Worm (Caenorhabditis elegans) whole organism, mixed stage, embryonic: ENCODE results near the gene srh-170.

ENCODE experiments used
- elt-1 ChIP-seq: sonication (generic microtip); optimal IDR thresholded peaks from 2 replicates; lab custom pipeline; 2017; ENCODE audit warnings: missing genetic modification characterization, mild to moderate bottlenecking, missing compliant biosample characterization, antibody characterized with exemption, moderate library complexity, borderline replicate concordance; ENCODE audit not compliant: insufficient read depth
- elt-3 ChIP-seq: fragments of 150-350 bp; optimal IDR thresholded peaks from 2 replicates; lab custom pipeline; 2014; ENCODE audit warnings: missing biosample characterization, missing genetic modification characterization
- lin-13 ChIP-seq: fragments of 150-350 bp; optimal IDR thresholded peaks from 2 replicates; lab custom pipeline; 2014; ENCODE audit warnings: missing biosample characterization, missing genetic modification characterization
- mls-2 ChIP-seq: sonication (generic microtip); optimal IDR thresholded peaks from 2 replicates; lab custom pipeline; 2016; ENCODE audit warnings: mild to moderate bottlenecking, missing genetic modification characterization, moderate library complexity, missing compliant biosample characterization
- nhr-76 ChIP-seq: sonication (generic microtip); optimal IDR thresholded peaks from 2 replicates; lab custom pipeline; 2017; ENCODE audit warnings: missing biosample characterization, missing genetic modification characterization
- pha-4 ChIP-seq: fragments of 150-350 bp; optimal IDR thresholded peaks from 2 replicates; lab custom pipeline; 2018; ENCODE audit warnings: missing biosample characterization, missing genetic modification reagents, missing genetic modification characterization
- sem-2 ChIP-seq: fragments of 200-800 bp; sonication (Bioruptor generic); optimal IDR thresholded peaks from 2 replicates; lab custom pipeline; 2018; ENCODE audit warnings: mild to moderate bottlenecking, missing genetic modification characterization, missing compliant biosample characterization
- snpc-4 ChIP-seq: fragments of 150-350 bp; optimal IDR thresholded peaks from 2 replicates; lab custom pipeline; 2014; ENCODE audit warnings: missing biosample characterization, missing genetic modification characterization
- unc-62 ChIP-seq: fragments of 150-350 bp; optimal IDR thresholded peaks from 2 replicates; lab custom pipeline; 2014; ENCODE audit warnings: missing biosample characterization, missing genetic modification reagents, missing genetic modification characterization
- ztf-11 ChIP-seq: fragments of 150-350 bp; optimal IDR thresholded peaks from 2 replicates; lab custom pipeline; 2014; ENCODE audit warnings: missing biosample characterization, missing genetic modification characterization

DNA sequence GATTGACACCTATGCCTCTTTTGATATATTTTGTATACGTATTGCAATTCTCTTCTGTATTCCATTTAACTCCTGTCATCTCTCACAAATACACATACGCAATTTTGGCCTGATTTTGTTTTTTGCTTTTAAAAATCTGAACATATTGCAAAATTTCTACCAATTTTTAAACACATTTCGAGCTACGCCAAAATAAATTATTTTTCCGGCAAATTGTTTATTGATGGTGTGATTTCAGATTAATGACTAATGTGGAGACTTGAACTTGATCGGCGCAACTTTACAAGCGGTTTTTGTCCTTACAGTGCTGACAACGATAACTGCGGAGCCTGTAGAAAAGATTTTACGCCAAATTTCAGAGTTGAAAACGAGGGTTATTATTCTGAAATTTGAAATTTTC, 8.5 kb upstream of the srh-170 start:
- TF ChIP-seq ztf-11 (tag; lab: Kevin White, UChicago) = no peak
- no peak for TF ChIP-seq sem-2 (GFP tag; lab: Kevin White, UChicago)
- TF ChIP-seq pha-4 (tag; lab: Kevin White, UChicago) = no peak
- no peak for TF ChIP-seq mls-2 (tag; lab: Kevin White, UChicago)
- TF ChIP-seq elt-1 (tag; lab: Kevin White, UChicago) = no peak
- TF ChIP-seq unc-62 (GFP tag; lab: Kevin White, UChicago) = no peak
- no peak for TF ChIP-seq nhr-76 (tag; lab: Kevin White, UChicago)
- no peak for TF ChIP-seq lin-13 (tag; lab: Kevin White, UChicago)
- no peak for TF ChIP-seq snpc-4 (tag; lab: Kevin White, UChicago)
- no peak for TF ChIP-seq elt-3 (tag; lab: Kevin White, UChicago)
